Worm (Caenorhabditis elegans): Measurements from ENCODE around the gene C30G7.2.

The C30G7.2 gene

DNA sequence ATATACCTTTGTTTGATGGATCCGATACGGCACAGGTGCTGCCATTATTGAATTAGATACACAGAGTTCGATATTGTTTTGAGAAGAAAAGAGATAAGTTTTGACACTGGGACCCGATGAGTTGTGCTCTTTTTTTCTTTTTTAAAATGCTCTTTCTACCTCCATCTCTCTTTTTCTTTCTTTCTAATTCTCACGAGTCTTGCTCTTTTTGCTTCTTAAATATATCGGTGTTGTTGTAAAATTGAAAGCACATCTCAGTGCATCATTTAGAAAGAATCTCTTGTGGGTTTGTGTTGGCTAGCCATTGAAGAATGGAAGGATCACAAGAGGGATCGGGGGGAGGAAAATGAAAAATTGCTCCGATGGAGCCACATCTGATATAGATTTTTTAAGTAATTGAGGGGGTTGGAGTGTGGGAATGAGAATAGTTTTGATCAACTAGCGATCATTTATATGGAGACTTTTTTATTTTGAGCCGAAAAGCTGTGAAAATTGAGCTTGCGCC, 27.3 kb upstream of the C30G7.2 start, which contains the start of gene H12D21.9:
H12D21.9 (minus strand) TSS at position 148 of the 505 bp plus-strand sequence.
- TF ChIP-seq unc-120 (tag; optimal IDR thresholded peaks at IDR 0.05; ENCODE audit: poor library complexity, severe bottlenecking) (peak; percentile 54), nhr-28 (tag; optimal IDR thresholded peaks at IDR 0.05) (no peak)

DNA sequence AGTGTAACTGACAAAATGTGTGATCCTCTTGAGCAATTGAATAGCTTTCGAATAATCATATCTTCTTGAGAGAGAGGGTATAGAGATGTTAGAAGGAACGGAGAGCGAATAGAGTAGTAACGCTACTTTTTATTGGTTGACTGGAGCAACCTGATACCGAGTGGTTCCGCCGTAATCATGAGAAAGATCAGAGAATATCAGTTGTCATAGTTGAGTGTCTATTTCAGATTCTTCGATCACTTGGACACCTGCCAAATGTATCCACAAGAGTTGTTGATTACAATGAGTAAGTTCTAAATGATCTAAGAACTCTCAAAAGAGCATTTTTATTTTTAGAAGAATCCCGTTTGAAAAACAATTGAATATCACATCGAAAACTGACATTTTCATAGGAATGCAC, 25.9 kb upstream of the C30G7.2 start:
- TF ChIP-seq pha-4 (tag; optimal IDR thresholded peaks at IDR 0.05) (no peak), ceh-83 (GFP tag; optimal IDR thresholded peaks at IDR 0.05) (no peak), ham-2 (GFP tag; optimal IDR thresholded peaks at IDR 0.05) (no peak), cnd-1 (tag; optimal IDR thresholded peaks at IDR 0.05) (no peak), lsy-2 (tag; optimal IDR thresholded peaks at IDR 0.05) (no peak), ceh-43 (GFP tag; optimal IDR thresholded peaks at IDR 0.05) (no peak), nhr-76 (tag; optimal IDR thresholded peaks at IDR 0.05) (no peak), mab-5 (tag; optimal IDR thresholded peaks at IDR 0.05) (no peak), unc-120 (tag; optimal IDR thresholded peaks at IDR 0.05; ENCODE audit: poor library complexity, severe bottlenecking) (no peak), elt-3 (tag; optimal IDR thresholded peaks at IDR 0.05) (no peak), mls-2 (tag; optimal IDR thresholded peaks at IDR 0.05) (no peak), sptf-1 (tag; optimal IDR thresholded peaks at IDR 0.05) (no peak)

DNA sequence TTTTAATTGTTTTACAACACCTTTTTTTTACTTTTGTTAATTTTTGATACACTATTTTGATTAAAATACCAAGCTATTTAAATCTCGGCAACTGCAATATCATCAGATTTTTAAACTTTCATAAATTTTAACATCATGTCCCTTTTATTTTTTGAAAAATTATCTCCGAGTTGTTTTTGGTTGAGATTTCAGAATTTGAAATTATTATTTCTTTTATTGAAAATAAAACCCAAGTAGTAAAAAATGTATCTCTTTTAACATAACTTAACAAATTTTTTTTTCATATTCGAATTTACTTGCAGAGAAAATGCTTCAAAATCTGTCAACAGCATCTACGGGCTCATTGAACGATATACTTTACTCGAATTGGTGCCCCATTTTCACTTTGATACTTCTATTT, 21.1 kb upstream of the C30G7.2 start, which contains the start of gene H12D21.11:
H12D21.11 (plus strand) TSS at position 301 of the 400 bp plus-strand sequence.
- no peak for TF ChIP-seq hlh-1 (tag; optimal IDR thresholded peaks at IDR 0.05)
- no peak for TF ChIP-seq ceh-83 (GFP tag; optimal IDR thresholded peaks at IDR 0.05)
- TF ChIP-seq flh-1 (GFP tag; optimal IDR thresholded peaks at IDR 0.05) = no peak
- TF ChIP-seq cnd-1 (tag; optimal IDR thresholded peaks at IDR 0.05) = no peak
- TF ChIP-seq lin-32 (GFP tag; optimal IDR thresholded peaks at IDR 0.05) = no peak
- TF ChIP-seq zip-8 (tag; optimal IDR thresholded peaks at IDR 0.05) = no peak
- TF ChIP-seq tbx-8 (GFP tag; optimal IDR thresholded peaks at IDR 0.05) = no peak

DNA sequence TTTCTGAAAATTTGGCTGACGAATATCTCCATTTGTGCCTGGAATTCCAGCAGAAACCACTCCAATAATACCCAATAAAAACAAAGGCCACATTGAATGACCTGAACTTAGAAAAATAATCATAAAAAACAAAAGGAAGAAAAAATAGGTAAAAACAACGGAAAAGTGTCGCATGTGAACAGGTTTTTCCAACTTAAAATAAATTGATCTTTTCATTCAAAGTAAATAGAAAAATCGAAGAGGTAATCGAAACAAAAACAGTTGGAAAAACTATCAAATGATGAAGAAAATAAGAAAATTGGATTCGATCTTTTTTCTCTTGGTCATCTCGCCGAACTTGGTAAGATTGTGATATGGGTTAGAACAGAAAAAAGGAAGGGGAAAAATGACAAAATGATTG, 15.2 kb upstream of the C30G7.2 start, which contains the start of gene zmp-4:
zmp-4 (minus strand) TSS at position 101 of the 400 bp plus-strand sequence.
- TF ChIP-seq sptf-1 (tag; optimal IDR thresholded peaks at IDR 0.05) = no peak
- TF ChIP-seq ces-1 (GFP tag; optimal IDR thresholded peaks at IDR 0.05) = no peak
- TF ChIP-seq nhr-28 (tag; optimal IDR thresholded peaks at IDR 0.05) = no peak
- no peak for TF ChIP-seq sem-2 (GFP tag; optimal IDR thresholded peaks at IDR 0.05)
- no peak for TF ChIP-seq pha-4 (tag; optimal IDR thresholded peaks at IDR 0.05)
- no peak for TF ChIP-seq nhr-2 (tag; optimal IDR thresholded peaks at IDR 0.05)
- no peak for TF ChIP-seq nhr-76 (tag; optimal IDR thresholded peaks at IDR 0.05)

DNA sequence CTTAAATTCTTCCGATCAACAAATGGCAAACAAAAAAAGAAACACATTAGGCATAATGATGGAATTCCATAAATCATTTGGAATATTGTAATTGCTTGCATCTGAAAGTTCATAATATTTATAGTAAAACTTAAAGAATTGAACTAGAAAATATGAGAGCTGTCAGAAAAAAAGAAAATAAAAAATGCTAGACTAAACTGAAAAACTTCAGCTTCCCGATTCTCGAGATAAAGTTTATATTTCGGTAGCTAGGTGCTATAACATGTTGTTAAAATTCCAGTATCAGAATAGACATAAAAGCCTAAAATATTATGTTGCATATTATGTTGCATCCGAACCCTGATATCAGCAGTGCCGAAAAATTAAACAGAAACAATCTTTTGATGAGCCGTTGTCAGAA, 12.6 kb upstream of the C30G7.2 start, which contains the start of gene srg-54:
srg-54 (minus strand) TSS at position 101 of the 400 bp plus-strand sequence.
- no peak for TF ChIP-seq cnd-1 (tag; optimal IDR thresholded peaks at IDR 0.05)
- TF ChIP-seq nhr-2 (tag; optimal IDR thresholded peaks at IDR 0.05) = no peak
- no peak for TF ChIP-seq snpc-4 (tag; optimal IDR thresholded peaks at IDR 0.05)
- TF ChIP-seq sem-2 (GFP tag; optimal IDR thresholded peaks at IDR 0.05) = no peak
- TF ChIP-seq ham-2 (GFP tag; optimal IDR thresholded peaks at IDR 0.05) = no peak
- no peak for TF ChIP-seq bed-3 (GFP tag; optimal IDR thresholded peaks at IDR 0.05)
- no peak for TF ChIP-seq zip-8 (tag; optimal IDR thresholded peaks at IDR 0.05)
- no peak for TF ChIP-seq ceh-39 (tag; optimal IDR thresholded peaks at IDR 0.05)
- TF ChIP-seq nhr-76 (tag; optimal IDR thresholded peaks at IDR 0.05) = no peak
- TF ChIP-seq unc-120 (tag; optimal IDR thresholded peaks at IDR 0.05; ENCODE audit: poor library complexity, severe bottlenecking) = no peak
- no peak for TF ChIP-seq lsy-2 (tag; optimal IDR thresholded peaks at IDR 0.05)
- TF ChIP-seq elt-1 (tag; optimal IDR thresholded peaks at IDR 0.05; ENCODE audit: borderline replicate concordance, insufficient read depth) = no peak
- TF ChIP-seq drap-1 (GFP tag; optimal IDR thresholded peaks at IDR 0.05) = no peak
- TF ChIP-seq elt-3 (tag; optimal IDR thresholded peaks at IDR 0.05) = no peak

DNA sequence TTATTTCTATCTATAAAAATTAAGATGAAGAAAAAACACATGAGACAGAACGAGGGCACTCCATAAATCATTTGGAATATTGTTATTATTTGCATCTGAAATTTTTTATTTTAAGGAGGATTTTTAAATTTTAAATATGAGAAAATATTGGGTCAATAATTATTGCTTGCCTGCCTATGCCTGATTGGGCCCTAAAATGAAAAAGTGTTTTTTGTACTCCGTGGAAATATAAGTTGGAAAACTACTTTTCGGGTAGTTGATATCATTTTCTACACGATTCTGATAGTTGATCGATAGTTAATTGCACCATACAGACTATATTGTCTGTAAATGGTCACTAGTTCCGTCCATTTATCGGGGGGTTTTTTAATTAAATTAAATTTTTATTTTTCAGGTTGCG, 8.4 kb upstream of the C30G7.2 start, which contains the start of gene srg-55:
srg-55 (minus strand) TSS at position 101 of the 400 bp plus-strand sequence.
- no peak for TF ChIP-seq lsy-2 (tag; optimal IDR thresholded peaks at IDR 0.05)
- TF ChIP-seq nhr-2 (tag; optimal IDR thresholded peaks at IDR 0.05) = no peak
- no peak for TF ChIP-seq mep-1 (tag; optimal IDR thresholded peaks at IDR 0.05)
- no peak for TF ChIP-seq hlh-1 (tag; optimal IDR thresholded peaks at IDR 0.05)
- TF ChIP-seq snpc-4 (tag; optimal IDR thresholded peaks at IDR 0.05) = no peak
- TF ChIP-seq drap-1 (GFP tag; optimal IDR thresholded peaks at IDR 0.05) = no peak
- no peak for TF ChIP-seq unc-39 (tag; optimal IDR thresholded peaks at IDR 0.05)
- TF ChIP-seq nhr-12 (tag; optimal IDR thresholded peaks at IDR 0.05) = no peak
- TF ChIP-seq ceh-43 (GFP tag; optimal IDR thresholded peaks at IDR 0.05) = no peak
- no peak for TF ChIP-seq ceh-39 (tag; optimal IDR thresholded peaks at IDR 0.05)
- no peak for TF ChIP-seq elt-1 (tag; optimal IDR thresholded peaks at IDR 0.05; ENCODE audit: borderline replicate concordance, insufficient read depth)
- no peak for TF ChIP-seq tbx-8 (GFP tag; optimal IDR thresholded peaks at IDR 0.05)
- TF ChIP-seq nhr-28 (tag; optimal IDR thresholded peaks at IDR 0.05) = no peak
- no peak for TF ChIP-seq bed-3 (GFP tag; optimal IDR thresholded peaks at IDR 0.05)
- no peak for TF ChIP-seq zip-8 (tag; optimal IDR thresholded peaks at IDR 0.05)
